Worm (Caenorhabditis elegans): ENCODE data around the gene F47B8.8.

DNA sequence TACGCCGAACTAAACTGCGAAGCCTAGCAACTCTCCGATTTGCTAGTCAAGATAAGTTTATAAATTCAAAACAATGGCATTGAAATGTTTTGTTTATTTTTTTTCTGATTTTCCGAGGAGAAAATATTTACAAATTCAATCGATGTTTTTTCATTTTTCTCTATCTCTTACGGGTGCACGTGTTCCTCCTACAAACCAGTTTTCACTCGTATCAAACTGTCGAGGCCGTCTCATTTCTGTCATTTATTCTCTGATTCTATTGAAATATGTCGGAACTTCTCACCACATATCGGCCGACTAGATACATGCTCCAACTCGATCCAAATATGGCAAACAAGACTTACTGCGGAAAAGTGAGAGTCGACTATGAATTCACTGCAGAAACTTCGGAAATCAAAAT, at the start of gene F47B8.8:
- TF ChIP-seq cebp-2 (GFP tag; IDR thresholded peaks at IDR 0.05) (no peak), snpc-4 (GFP tag; optimal IDR thresholded peaks at IDR 0.05) (no peak), snpc-4 (tag; optimal IDR thresholded peaks at IDR 0.05) (no peak), mes-4 (tag; optimal IDR thresholded peaks at IDR 0.05) (no peak), sptf-2 (GFP tag; optimal IDR thresholded peaks at IDR 0.05) (no peak), unc-62 (GFP tag; optimal IDR thresholded peaks at IDR 0.05) (no peak), rec-8 (tag; optimal IDR thresholded peaks at IDR 0.05) (no peak), pha-4 (tag; optimal IDR thresholded peaks at IDR 0.05) (no peak), ztf-25 (GFP tag; IDR thresholded peaks at IDR 0.05) (no peak)

Data from whole organism, young adult.